Fruit fly (Drosophila melanogaster): ENCODE data around the gene CG8372.

DNA sequence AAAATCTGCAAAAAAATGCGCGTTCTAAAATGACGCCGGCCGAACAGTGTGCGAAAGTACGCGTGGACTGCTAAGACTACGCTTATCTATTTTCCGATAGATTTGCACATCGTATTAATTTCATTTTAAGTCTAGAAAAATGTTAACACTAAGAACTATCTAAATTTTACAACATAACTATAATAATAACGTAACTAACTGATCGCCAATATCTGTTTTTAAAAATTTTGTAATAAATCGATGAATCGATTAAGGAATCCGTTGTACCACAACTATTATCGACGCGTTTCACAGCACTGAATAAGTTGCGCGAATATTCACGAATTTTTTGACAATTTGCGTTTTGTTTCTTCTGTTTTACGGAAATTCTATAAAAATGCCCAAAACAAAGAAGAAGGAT lies 1.6 kb downstream of the CG8372 start, which contains the start of gene Ssb-c31a:
- TF ChIP-seq dl (GFP tag; optimal IDR thresholded peaks at IDR 0.05; ENCODE audit: insufficient read depth in 1 of 2, partially characterized antibody in 2 of 2), result no peak
- TF ChIP-seq GATAd (GFP tag; optimal IDR thresholded peaks at IDR 0.05), result peak; percentile 61
- TF ChIP-seq ey (GFP tag; optimal IDR thresholded peaks at IDR 0.05), result peak; percentile 51
- TF ChIP-seq psq (GFP tag; optimal IDR thresholded peaks at IDR 0.05), result peak; percentile 58
- TF ChIP-seq CG9705 (GFP tag; optimal IDR thresholded peaks at IDR 0.05), result peak; percentile 38
- peak; percentile 83 for TF ChIP-seq h (GFP tag; optimal IDR thresholded peaks at IDR 0.05)
- TF ChIP-seq lola (GFP tag; optimal IDR thresholded peaks at IDR 0.05), result no peak
- no peak for TF ChIP-seq pan (optimal IDR thresholded peaks at IDR 0.05)
